Fruit fly (Drosophila melanogaster): ENCODE measurements around the gene CG1208.

The CG1208 gene

DNA sequence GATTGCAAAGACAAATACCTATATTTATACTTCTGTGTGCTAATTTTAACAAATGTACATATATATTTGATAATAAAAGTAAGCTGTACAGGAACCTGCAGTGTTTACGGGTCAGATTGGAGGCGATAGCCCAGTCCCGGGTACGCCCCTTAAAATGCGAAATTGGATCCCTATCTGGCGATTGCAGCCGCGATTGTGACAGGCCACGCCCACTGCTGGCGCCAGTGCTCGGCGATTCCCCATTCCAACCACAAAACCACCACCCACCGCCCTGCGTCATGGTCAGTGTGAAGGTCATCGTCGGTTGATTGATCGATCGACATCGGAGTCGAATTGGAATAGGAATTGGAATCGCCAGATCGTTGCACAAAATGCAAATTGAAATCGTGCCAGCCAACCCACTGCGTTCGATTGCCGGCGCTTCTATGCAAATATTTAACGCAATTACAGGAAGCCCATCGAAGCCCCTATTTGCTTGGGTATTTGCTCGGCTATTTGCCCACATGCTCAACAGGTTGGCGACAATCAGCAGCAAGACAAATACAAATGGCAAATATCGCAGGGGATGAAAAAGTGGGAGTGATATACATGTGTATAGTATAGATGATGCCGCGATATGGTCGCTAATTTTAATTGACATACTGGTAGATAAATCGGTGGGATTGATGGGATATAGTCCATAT, 7.4 kb downstream of the CG1208 start:
- TF ChIP-seq CG9727 (GFP tag; optimal IDR thresholded peaks at IDR 0.05) (peak; percentile 3), abd-A (tag; optimal IDR thresholded peaks at IDR 0.05) (no peak), CG11723 (GFP tag; optimal IDR thresholded peaks at IDR 0.05) (no peak), Med (GFP tag) (peak; percentile 38), sens (GFP tag) (peak; percentile 69), CG8924 (tag; optimal IDR thresholded peaks at IDR 0.05) (no peak), CG8290 (GFP tag; optimal IDR thresholded peaks at IDR 0.05) (no peak), CG8290 (tag; optimal IDR thresholded peaks at IDR 0.05) (peak in 1 of 2 experiments; percentile 16), sens-2 (GFP tag; IDR thresholded peaks at IDR 0.05) (no peak), CG7745 (tag; optimal IDR thresholded peaks at IDR 0.05) (no peak), bab2 (GFP tag; optimal IDR thresholded peaks at IDR 0.05) (peak; percentile 20), Sox102F (GFP tag; optimal IDR thresholded peaks at IDR 0.05) (no peak), CG10267 (tag; optimal IDR thresholded peaks at IDR 0.05) (no peak), CG4617 (GFP tag; optimal IDR thresholded peaks at IDR 0.05; ENCODE audit: borderline replicate concordance) (no peak), usp (GFP tag; optimal IDR thresholded peaks at IDR 0.05) (no peak), Mrtf (GFP tag; IDR thresholded peaks at IDR 0.05) (0 out of 3 replicates have a peak, but pooled peaks have one; percentile 33), Meics (GFP tag; optimal IDR thresholded peaks at IDR 0.05) (no peak), CG17186 (GFP tag; optimal IDR thresholded peaks at IDR 0.05) (no peak), sob (GFP tag; IDR thresholded peaks at IDR 0.05) (0 out of 2 replicates have a peak, but pooled peaks have one; percentile 30), CG18599 (GFP tag; optimal IDR thresholded peaks at IDR 0.05) (peak; percentile 5), az2 (GFP tag; optimal IDR thresholded peaks at IDR 0.05) (no peak), Aef1 (GFP tag; IDR thresholded peaks at IDR 0.05) (0 out of 3 replicates have a peak, but pooled peaks have one; percentile 17), fd96Cb (tag; optimal IDR thresholded peaks at IDR 0.05) (no peak), lmd (GFP tag; IDR thresholded peaks at IDR 0.05) (no peak), exex (tag; optimal IDR thresholded peaks at IDR 0.05) (no peak), CG2712 (tag; optimal IDR thresholded peaks at IDR 0.05) (no peak), lab (GFP tag; optimal IDR thresholded peaks at IDR 0.05) (peak; percentile 22), ERR (GFP tag; optimal IDR thresholded peaks at IDR 0.05) (no peak), pum (GFP tag; optimal IDR thresholded peaks at IDR 0.05) (no peak), ac (GFP tag; optimal IDR thresholded peaks at IDR 0.05) (no peak), Elba2 (GFP tag; optimal IDR thresholded peaks at IDR 0.05) (no peak), Ets65A (GFP tag) (peak; percentile 9), B-H1 (GFP tag; IDR thresholded peaks at IDR 0.05) (no peak)

DNA sequence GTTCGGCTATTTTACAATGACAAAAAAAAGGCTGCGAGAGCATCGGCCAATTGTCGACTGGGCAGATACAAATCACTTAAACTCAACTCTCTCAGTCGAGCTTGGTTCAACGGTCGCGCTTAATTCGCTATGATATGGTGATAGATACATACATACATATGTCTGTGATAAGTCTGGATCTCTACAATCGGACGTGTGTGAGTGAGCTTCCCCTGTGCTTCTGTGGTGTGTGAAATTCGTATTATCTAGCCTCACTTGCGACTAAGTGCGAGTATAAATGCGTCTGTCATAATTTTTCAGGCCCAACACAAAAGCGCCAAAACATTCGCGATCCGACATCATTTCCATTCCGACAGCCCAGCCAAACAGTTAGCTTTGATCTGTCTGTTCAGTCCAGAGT, 9.4 kb downstream of the CG1208 start, which contains the start of gene CG1213:
Gene CG1213, plus strand, starts transcription at position 301 of the 400 bp plus-strand sequence.
- TF ChIP-seq CG6791 (GFP tag; IDR thresholded peaks at IDR 0.05; ENCODE audit: partially characterized antibody) (no peak), Ada2b (GFP tag; IDR thresholded peaks at IDR 0.05) (no peak), CG10147 (GFP tag; optimal IDR thresholded peaks at IDR 0.05) (no peak), eve (GFP tag; optimal IDR thresholded peaks at IDR 0.05) (no peak)

DNA sequence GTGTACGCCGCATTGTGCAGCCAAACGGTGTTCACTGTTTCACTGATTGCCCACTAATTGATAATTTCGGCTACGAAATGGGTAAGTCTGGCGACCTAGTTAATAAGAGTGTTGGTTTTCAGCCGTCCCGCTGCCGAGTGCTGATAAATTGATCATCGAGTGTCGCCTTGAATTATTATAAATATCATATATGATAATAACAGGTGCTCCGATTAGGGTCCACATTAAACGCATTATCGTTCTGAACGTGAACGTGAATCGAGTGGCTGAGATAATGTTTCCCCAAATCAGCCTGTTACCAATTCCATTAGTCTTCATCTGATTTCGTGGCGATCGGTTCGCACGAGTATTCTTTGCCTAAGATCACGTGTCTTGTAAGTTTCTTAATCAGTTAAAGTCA, 9.9 kb downstream of the CG1208 start:
- TF ChIP-seq Med (GFP tag) (peak; percentile 21), amos (GFP tag; IDR thresholded peaks at IDR 0.05; ENCODE audit: partially characterized antibody) (no peak), CG34376 (GFP tag; optimal IDR thresholded peaks at IDR 0.05) (peak; percentile 73), CG11696 (GFP tag; IDR thresholded peaks at IDR 0.05) (no peak), exex (tag; optimal IDR thresholded peaks at IDR 0.05) (peak; percentile 96), mirr (GFP tag; optimal IDR thresholded peaks at IDR 0.05) (peak; percentile 75), sug (tag; optimal IDR thresholded peaks at IDR 0.05) (peak; percentile 74), Pdp1 (GFP tag; optimal IDR thresholded peaks at IDR 0.05) (peak in 1 of 2 experiments; percentile 22), CG14710 (tag; optimal IDR thresholded peaks at IDR 0.05) (no peak), cwo (GFP tag; optimal IDR thresholded peaks at IDR 0.05) (peak; percentile 88), grn (GFP tag; optimal IDR thresholded peaks at IDR 0.05) (peak; percentile 82), chinmo (GFP tag; IDR thresholded peaks at IDR 0.05; ENCODE audit: partially characterized antibody) (0 out of 4 replicates have a peak, but pooled peaks have one; percentile 17)
